Fruit fly (Drosophila melanogaster) whole organism: Measurements from ENCODE around the gene SecCl.

ENCODE experiments used
- CG8478 ChIP-seq: fragments of >200 bp; optimal IDR thresholded peaks from 2 replicates; lab custom pipeline; 2018; ENCODE audit warnings: inconsistent platforms
- Dll ChIP-seq: fragments of >200 bp; optimal IDR thresholded peaks from 2 replicates; lab custom pipeline; 2017
- EcR ChIP-seq, 2 experiments: fragments of >200 bp; optimal IDR thresholded peaks; 2 replicates each; lab custom pipeline; 2017; ENCODE audit warnings: missing biosample characterization in 2 of 2, missing genetic modification characterization in 2 of 2, missing genetic modification reagents in 2 of 2
- pan ChIP-seq: fragments of >200 bp; optimal IDR thresholded peaks from 2 replicates; lab custom pipeline; 2017
- psq ChIP-seq: fragments of >200 bp; optimal IDR thresholded peaks from 2 replicates; lab custom pipeline; 2017
- usp ChIP-seq: fragments of >200 bp; optimal IDR thresholded peaks from 2 replicates; lab custom pipeline; 2017; ENCODE audit warnings: missing biosample characterization, missing genetic modification characterization, mixed read lengths

dm6 chr3L:17513492-17513891 is 43.6 kb downstream of the SecCl start:
- TF ChIP-seq Dll (lab: Kevin White, UChicago) (no peak), usp (GFP tag; lab: Kevin White, UChicago) (no peak), EcR (GFP tag; optimal IDR thresholded peaks at IDR 0.05; lab: Kevin White, UChicago) (no peak), pan (no peak), psq (lab: Kevin White, UChicago) (no peak), CG8478 (lab: Kevin White, UChicago) (no peak)
